Worm (Caenorhabditis elegans): Measurements from ENCODE around the gene T05B11.4.

ce11 chrV:7713072-7713471 is 41.4 kb downstream of the T05B11.4 start, which contains the start of gene ZK105.13:
- TF ChIP-seq daf-12 (tag; optimal IDR thresholded peaks at IDR 0.05) (no peak), lin-15B (tag; optimal IDR thresholded peaks at IDR 0.05) (no peak), zag-1 (tag; optimal IDR thresholded peaks at IDR 0.05) (no peak), snpc-4 (tag; optimal IDR thresholded peaks at IDR 0.05) (no peak), nhr-23 (tag; optimal IDR thresholded peaks at IDR 0.05) (no peak), lin-39 (tag; optimal IDR thresholded peaks at IDR 0.05) (no peak), unc-62 (GFP tag; optimal IDR thresholded peaks at IDR 0.05) (no peak), fkh-2 (tag; optimal IDR thresholded peaks at IDR 0.05) (no peak), ceh-82 (tag; optimal IDR thresholded peaks at IDR 0.05) (no peak)
